Fruit fly (Drosophila melanogaster): ENCODE results near the gene CG8461.

CG8461 gene

dm6 chr3R:14511123-14511908 is 2.1 kb downstream of the CG8461 start, which contains the start of the genes HtrA2 and mRpL11 (continued):
- TF ChIP-seq insv (GFP tag; optimal IDR thresholded peaks at IDR 0.05) (peak in 1 of 2 experiments; percentile 87), disco-r (GFP tag; optimal IDR thresholded peaks at IDR 0.05) (peak; percentile 40), CG12391 (tag; optimal IDR thresholded peaks at IDR 0.05) (peak; percentile 77), CG7928 (GFP tag; optimal IDR thresholded peaks at IDR 0.05) (peak; percentile 72), rib (GFP tag; IDR thresholded peaks at IDR 0.05) (no peak), Tbp (GFP tag; optimal IDR thresholded peaks at IDR 0.05) (peak; percentile 84), Ptx1 (GFP tag; IDR thresholded peaks at IDR 0.05) (no peak; the same call in 1 of the 2 replicates), NC2β (GFP tag; optimal IDR thresholded peaks at IDR 0.05) (peak; percentile 32), ase (GFP tag; IDR thresholded peaks at IDR 0.05) (0 out of 3 replicates have a peak, but pooled peaks have one; percentile 10), Hr3 (GFP tag; optimal IDR thresholded peaks at IDR 0.05) (peak; percentile 78), nerfin-1 (tag; optimal IDR thresholded peaks at IDR 0.05) (no peak), CG17359 (tag; optimal IDR thresholded peaks at IDR 0.05) (peak; percentile 42), fd3F (GFP tag; optimal IDR thresholded peaks at IDR 0.05) (peak; percentile 40), CG7556 (GFP tag; optimal IDR thresholded peaks at IDR 0.05) (no peak), tll (GFP tag; optimal IDR thresholded peaks at IDR 0.05) (peak; percentile 59 to 68), ci (GFP tag; IDR thresholded peaks at IDR 0.05) (no peak; the same call in 2 of the 3 replicates), Camta (GFP tag; optimal IDR thresholded peaks at IDR 0.05) (peak; percentile 59), Ssrp (tag; optimal IDR thresholded peaks at IDR 0.05) (peak; percentile 54), CG11504 (tag; optimal IDR thresholded peaks at IDR 0.05) (peak; percentile 71), ssp (GFP tag; IDR thresholded peaks at IDR 0.05) (peak; percentile 51; the same call in 1 of the 2 replicates), CG31224 (GFP tag; IDR thresholded peaks at IDR 0.05) (0 out of 2 replicates have a peak, but pooled peaks have one; percentile 22), CG17829 (tag; optimal IDR thresholded peaks at IDR 0.05) (peak; percentile 77), ind (GFP tag; optimal IDR thresholded peaks at IDR 0.05) (peak; percentile 56), CG3847 (GFP tag; IDR thresholded peaks at IDR 0.05) (peak; percentile 76), cg (GFP tag; optimal IDR thresholded peaks at IDR 0.05) (no peak), CG16815 (GFP tag; optimal IDR thresholded peaks at IDR 0.05) (peak; percentile 37), Nf-YA (GFP tag; IDR thresholded peaks at IDR 0.05) (no peak), lmd (GFP tag; IDR thresholded peaks at IDR 0.05) (peak; percentile 55; the same call in 1 of the 2 replicates), CG8765 (GFP tag; IDR thresholded peaks at IDR 0.05) (0 out of 2 replicates have a peak, but pooled peaks have one; percentile 17), D19A (tag; optimal IDR thresholded peaks at IDR 0.05) (no peak), CG9437 (GFP tag; optimal IDR thresholded peaks at IDR 0.05) (peak; percentile 25), CG13123 (GFP tag; optimal IDR thresholded peaks at IDR 0.05) (peak; percentile 9), grau (tag; optimal IDR thresholded peaks at IDR 0.05) (no peak), Hr51 (GFP tag; optimal IDR thresholded peaks at IDR 0.05) (peak in 1 of 2 experiments; percentile 79), CG6854 (GFP tag; optimal IDR thresholded peaks at IDR 0.05) (no peak), CrebB (tag; optimal IDR thresholded peaks at IDR 0.05) (no peak), CG1603 (tag; optimal IDR thresholded peaks at IDR 0.05) (peak; percentile 48), chinmo (GFP tag; IDR thresholded peaks at IDR 0.05; ENCODE audit: partially characterized antibody) (no peak), cad (GFP tag; optimal IDR thresholded peaks at IDR 0.05) (no peak), CG4820 (GFP tag; optimal IDR thresholded peaks at IDR 0.05) (peak; percentile 39), Ravus (GFP tag; IDR thresholded peaks at IDR 0.05) (no peak), gro (GFP tag; optimal IDR thresholded peaks at IDR 0.05) (peak; percentile 71), Gug (GFP tag; IDR thresholded peaks at IDR 0.05) (peak; percentile 53; the same call in 1 of the 4 replicates), az2 (GFP tag; optimal IDR thresholded peaks at IDR 0.05) (peak; percentile 33), tio (GFP tag; optimal IDR thresholded peaks at IDR 0.05) (peak; percentile 18), mld (GFP tag; IDR thresholded peaks at IDR 0.05; ENCODE audit: partially characterized antibody) (0 out of 3 replicates have a peak, but pooled peaks have one; percentile 53), GATAe (GFP tag; conservative IDR thresholded peaks at IDR 0.05) (no peak), otp (GFP tag; IDR thresholded peaks at IDR 0.05) (peak; percentile 63; the same call in 1 of the 3 replicates), CG31441 (GFP tag; IDR thresholded peaks at IDR 0.05) (no peak)
